Worm (Caenorhabditis elegans): ENCODE data around the gene E04F6.10.
A peak's percentile ranks its signal among the peaks of the same experiment; 100 is the strongest.

Gene E04F6.10

DNA sequence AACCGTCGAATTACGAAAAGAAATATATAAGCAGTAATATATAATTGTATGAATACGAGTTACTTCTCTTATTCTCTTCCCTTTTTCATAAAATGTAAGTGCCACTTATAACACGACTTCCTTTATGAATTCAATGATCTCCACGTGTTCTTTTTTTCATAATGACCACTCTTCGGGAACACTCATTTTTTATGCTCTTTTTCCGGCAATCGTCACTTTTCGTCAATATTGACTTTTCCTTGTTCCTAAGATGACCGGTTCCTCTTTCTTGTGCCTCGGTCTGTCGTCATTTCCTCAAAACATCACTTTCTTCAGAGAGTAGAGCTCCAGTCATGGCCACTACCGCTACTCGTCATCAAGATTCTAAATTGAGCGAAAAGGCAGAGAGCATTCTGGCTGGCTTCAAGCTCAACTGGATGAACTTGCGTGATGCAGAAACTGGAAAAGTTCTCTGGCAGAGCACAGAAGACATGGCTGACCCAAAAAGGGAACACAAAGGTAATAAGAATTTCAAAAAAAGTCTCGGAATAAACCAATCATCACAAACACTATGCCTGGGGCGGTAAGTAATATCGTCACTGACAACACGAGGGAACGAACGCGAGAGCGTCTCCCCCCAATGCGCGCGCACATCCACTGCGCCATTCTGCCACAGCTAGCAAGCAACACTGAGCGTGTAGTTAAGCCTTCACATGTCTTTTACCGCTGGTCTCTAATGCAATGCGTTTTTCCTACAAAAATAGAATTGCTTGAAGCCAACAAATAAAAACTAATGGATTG lies 33.3 kb downstream of the E04F6.10 start, which contains the start of gene pdl-1 (continued):
- TF ChIP-seq egl-13 (tag; optimal IDR thresholded peaks at IDR 0.05): peak; percentile 38
- no peak for TF ChIP-seq alr-1 (tag; optimal IDR thresholded peaks at IDR 0.05; ENCODE audit: borderline replicate concordance)
- TF ChIP-seq grh-1 (GFP tag; IDR thresholded peaks at IDR 0.05): peak; percentile 55; the same call in 1 of the 2 replicates
- TF ChIP-seq C04F5.9 (tag; optimal IDR thresholded peaks at IDR 0.05): peak; percentile 10
- TF ChIP-seq ztf-11 (tag; optimal IDR thresholded peaks at IDR 0.05): peak in 1 of 2 experiments; percentile 3
- TF ChIP-seq nhr-71 (tag; optimal IDR thresholded peaks at IDR 0.05): peak; percentile 73
- no peak for TF ChIP-seq pqm-1 (tag; optimal IDR thresholded peaks at IDR 0.05)
- peak; percentile 35 to 83 (median 68) for TF ChIP-seq ceh-82 (tag; optimal IDR thresholded peaks at IDR 0.05)
- TF ChIP-seq ceh-8 (GFP tag; optimal IDR thresholded peaks at IDR 0.05): no peak
- peak; percentile 79 for TF ChIP-seq rnt-1 (tag; optimal IDR thresholded peaks at IDR 0.05)
- TF ChIP-seq xbp-1 (tag; optimal IDR thresholded peaks at IDR 0.05): peak; percentile 64
- TF ChIP-seq fkh-8 (tag; optimal IDR thresholded peaks at IDR 0.05): peak; percentile 62
- TF ChIP-seq irx-1 (tag; optimal IDR thresholded peaks at IDR 0.05): peak; percentile 17
- TF ChIP-seq snu-23 (GFP tag; optimal IDR thresholded peaks at IDR 0.05): peak; percentile 83

- no peak for TF ChIP-seq sox-4 (tag; optimal IDR thresholded peaks at IDR 0.05)
- peak; percentile 83 for TF ChIP-seq lin-14 (GFP tag; optimal IDR thresholded peaks at IDR 0.05)
- TF ChIP-seq Y116A8C.19 (tag; optimal IDR thresholded peaks at IDR 0.05; ENCODE audit: borderline replicate concordance): no peak
- peak; percentile 71 for TF ChIP-seq fkh-10 (GFP tag; optimal IDR thresholded peaks at IDR 0.05)
- no peak for TF ChIP-seq ama-1 (optimal IDR thresholded peaks at IDR 0.05)
- TF ChIP-seq lsy-2 (tag; optimal IDR thresholded peaks at IDR 0.05): peak; percentile 25 to 50
- TF ChIP-seq lin-13 (GFP tag; optimal IDR thresholded peaks at IDR 0.05): no peak
- peak; percentile 41 for TF ChIP-seq nhr-71 (tag; optimal IDR thresholded peaks at IDR 0.05)
- no peak for TF ChIP-seq dpl-1 (GFP tag; optimal IDR thresholded peaks at IDR 0.05)
- TF ChIP-seq xbp-1 (tag; optimal IDR thresholded peaks at IDR 0.05): peak; percentile 10
- no peak for TF ChIP-seq zip-4 (GFP tag; optimal IDR thresholded peaks at IDR 0.05)
- peak in 1 of 2 experiments; percentile 9 for TF ChIP-seq lin-35 (GFP tag; optimal IDR thresholded peaks at IDR 0.05)
- no peak for TF ChIP-seq pag-3 (tag; optimal IDR thresholded peaks at IDR 0.05; ENCODE audit: borderline replicate concordance, insufficient read depth)
- TF ChIP-seq nhr-90 (tag; optimal IDR thresholded peaks at IDR 0.05; ENCODE audit: poor library complexity): no peak
- TF ChIP-seq lin-39 (tag; optimal IDR thresholded peaks at IDR 0.05): no peak
- TF ChIP-seq nhr-19 (GFP tag; conservative IDR thresholded peaks at IDR 0.05): no peak
- TF ChIP-seq unc-130 (tag; optimal IDR thresholded peaks at IDR 0.05): no peak
- TF ChIP-seq nhr-28 (tag; optimal IDR thresholded peaks at IDR 0.05): no peak
- no peak for TF ChIP-seq elt-3 (tag; optimal IDR thresholded peaks at IDR 0.05)
- TF ChIP-seq unc-62 (GFP tag; optimal IDR thresholded peaks at IDR 0.05): no peak
- TF ChIP-seq mep-1 (tag; optimal IDR thresholded peaks at IDR 0.05): peak; percentile 35
- TF ChIP-seq hpl-2 (GFP tag; optimal IDR thresholded peaks at IDR 0.05): no peak
- no peak for TF ChIP-seq ztf-11 (tag; optimal IDR thresholded peaks at IDR 0.05)
- peak in 1 of 2 experiments; percentile 6 for TF ChIP-seq efl-1 (optimal IDR thresholded peaks at IDR 0.05)
- TF ChIP-seq efl-1 (GFP tag; optimal IDR thresholded peaks at IDR 0.05 in 1 of 2): peak in 1 of 2 experiments; percentile 74
- peak; percentile 41 for TF ChIP-seq nhr-47 (tag; optimal IDR thresholded peaks at IDR 0.05)
- TF ChIP-seq fkh-8 (tag; optimal IDR thresholded peaks at IDR 0.05): peak; percentile 0
- peak; percentile 37 for TF ChIP-seq egl-13 (tag; optimal IDR thresholded peaks at IDR 0.05)
- TF ChIP-seq mab-9 (GFP tag; IDR thresholded peaks at IDR 0.05): no peak
- TF ChIP-seq sptf-1 (tag; optimal IDR thresholded peaks at IDR 0.05): no peak
- TF ChIP-seq ceh-82 (tag; optimal IDR thresholded peaks at IDR 0.05): peak in 1 of 3 experiments; percentile 37
- TF ChIP-seq snu-23 (GFP tag; optimal IDR thresholded peaks at IDR 0.05): peak; percentile 19
- peak; percentile 53 for TF ChIP-seq lir-3 (tag; optimal IDR thresholded peaks at IDR 0.05; ENCODE audit: poor library complexity)
- TF ChIP-seq dsc-1 (tag; optimal IDR thresholded peaks at IDR 0.05): peak; percentile 3
- peak; percentile 14 for TF ChIP-seq swsn-7 (tag; optimal IDR thresholded peaks at IDR 0.05)
- TF ChIP-seq skn-1 (tag; optimal IDR thresholded peaks at IDR 0.05): no peak
- no peak for TF ChIP-seq isw-1 (GFP tag; IDR thresholded peaks at IDR 0.05)
- TF ChIP-seq unc-86 (tag; optimal IDR thresholded peaks at IDR 0.05): no peak
Observed at ce11 chrII:7182630-7183029, 34.3 kb downstream of the E04F6.10 start.

Data from whole organism, L1 larva.